Worm (Caenorhabditis elegans) whole organism, L4/young adult: ENCODE results near the gene npp-23.
A peak's percentile ranks its signal among the peaks of the same experiment; 100 is the strongest.

Source experiments
- W03F9.2 ChIP-seq: fragments of 150-350 bp; optimal IDR thresholded peaks from 2 replicates; lab custom pipeline; 2014; ENCODE audit warnings: missing biosample characterization, missing genetic modification characterization
- dao-5 ChIP-seq: sonication (generic microtip); optimal IDR thresholded peaks from 2 replicates; lab custom pipeline; 2016; ENCODE audit warnings: missing genotype, missing genetic modification characterization, moderate library complexity, missing compliant biosample characterization
- him-1 ChIP-seq: sonication (generic microtip); optimal IDR thresholded peaks from 2 replicates; lab custom pipeline; 2016; ENCODE audit warnings: missing genotype, missing genetic modification reagents, missing genetic modification characterization, missing compliant biosample characterization

npp-23 gene

ce11 chrIV:8872958-8873357 is 3.5 kb upstream of the npp-23 start, which contains the start of gene C09G9.3:
TSS of gene C09G9.3 (minus strand) at chrIV:8873058.
- TF ChIP-seq dao-5 (tag; lab: Kevin White, UChicago) = no peak

ce11 chrIV:8867562-8867961 is 1.9 kb downstream of the npp-23 start:
- TF ChIP-seq W03F9.2 (no peak), him-1 (tag; lab: Kevin White, UChicago) (no peak), dao-5 (tag; lab: Kevin White, UChicago) (no peak)

ce11 chrIV:8866092-8866491 is 3.4 kb downstream of the npp-23 start:
- TF ChIP-seq W03F9.2 (peak; percentile 74), him-1 (tag; lab: Kevin White, UChicago) (no peak)

- TF ChIP-seq dao-5 (tag; lab: Kevin White, UChicago) = no peak
- no peak for TF ChIP-seq him-1 (tag; lab: Kevin White, UChicago)
- TF ChIP-seq W03F9.2 = no peak
Observed at ce11 chrIV:8865343-8865742, 4.1 kb downstream of the npp-23 start, which contains the start of gene C09G9.1. TSS of gene C09G9.1 (minus strand) at chrIV:8865485.

- no peak for TF ChIP-seq dao-5 (tag; lab: Kevin White, UChicago)
Observed at ce11 chrIV:8864672-8865071, 4.8 kb downstream of the npp-23 start.

- TF ChIP-seq dao-5 (tag; lab: Kevin White, UChicago) (no peak), him-1 (tag; lab: Kevin White, UChicago) (no peak), W03F9.2 (no peak)
Observed at ce11 chrIV:8855963-8856362, 13.5 kb downstream of the npp-23 start, which contains the start of gene T11B7.5. TSS of gene T11B7.5 (minus strand) at chrIV:8856063.

ce11 chrIV:8853301-8853700 is 16.2 kb downstream of the npp-23 start:
- no peak for TF ChIP-seq dao-5 (tag; lab: Kevin White, UChicago)
- TF ChIP-seq him-1 (tag; lab: Kevin White, UChicago) = no peak
- TF ChIP-seq W03F9.2 = no peak

- no peak for TF ChIP-seq W03F9.2
- TF ChIP-seq him-1 (tag; lab: Kevin White, UChicago) = no peak
- no peak for TF ChIP-seq dao-5 (tag; lab: Kevin White, UChicago)
Observed at ce11 chrIV:8852194-8852593, 17.3 kb downstream of the npp-23 start, which contains the start of gene alp-1. TSS of gene alp-1 (plus strand) at chrIV:8852494.

- no peak for TF ChIP-seq him-1 (tag; lab: Kevin White, UChicago)
- no peak for TF ChIP-seq W03F9.2
- no peak for TF ChIP-seq dao-5 (tag; lab: Kevin White, UChicago)
Observed at ce11 chrIV:8850807-8851206, 18.7 kb downstream of the npp-23 start.

- TF ChIP-seq dao-5 (tag; lab: Kevin White, UChicago) = no peak
- no peak for TF ChIP-seq W03F9.2
- no peak for TF ChIP-seq him-1 (tag; lab: Kevin White, UChicago)
Observed at ce11 chrIV:8848983-8849382, 20.5 kb downstream of the npp-23 start.

ce11 chrIV:8847918-8848317 is 21.6 kb downstream of the npp-23 start, which contains the start of gene col-118:
TSS of gene col-118 (plus strand) at chrIV:8848218.
- TF ChIP-seq W03F9.2 (no peak), dao-5 (tag; lab: Kevin White, UChicago) (no peak), him-1 (tag; lab: Kevin White, UChicago) (no peak)

ce11 chrIV:8845922-8846321 is 23.6 kb downstream of the npp-23 start:
- TF ChIP-seq him-1 (tag; lab: Kevin White, UChicago) = no peak
- no peak for TF ChIP-seq W03F9.2
- no peak for TF ChIP-seq dao-5 (tag; lab: Kevin White, UChicago)

ce11 chrIV:8844457-8844856 is 25.0 kb downstream of the npp-23 start, which contains the start of gene T11B7.2:
TSS of gene T11B7.2 (minus strand) at chrIV:8844557.
- TF ChIP-seq W03F9.2 (no peak), him-1 (tag; lab: Kevin White, UChicago) (no peak), dao-5 (tag; lab: Kevin White, UChicago) (no peak)

ce11 chrIV:8840161-8840765 is 29.2 kb downstream of the npp-23 start, which contains the start of the genes T28C6.11 and T11B7.1:
TSS of gene T28C6.11 (minus strand) at chrIV:8840261.
TSS of gene T11B7.1 (plus strand) at chrIV:8840715.
- TF ChIP-seq him-1 (tag; lab: Kevin White, UChicago) (no peak), dao-5 (tag; lab: Kevin White, UChicago) (no peak), W03F9.2 (no peak)

- TF ChIP-seq W03F9.2 = no peak
Observed at ce11 chrIV:8830591-8830990, 38.9 kb downstream of the npp-23 start, which contains the start of gene T28C6.8. TSS of gene T28C6.8 (minus strand) at chrIV:8830727.
